Worm (Caenorhabditis elegans) whole organism, late embryonic: ENCODE results near the gene polk-1.

ENCODE experiments used
- ceh-19 ChIP-seq: fragments of 200-800 bp; sonication (Bioruptor generic); optimal IDR thresholded peaks from 2 replicates; lab custom pipeline; 2018; ENCODE audit warnings: mild to moderate bottlenecking, missing genetic modification characterization, missing compliant biosample characterization
- pag-3 ChIP-seq: sonication (generic microtip); optimal IDR thresholded peaks from 2 replicates; lab custom pipeline; 2016; ENCODE audit warnings: missing compliant biosample characterization, missing genetic modification characterization, borderline replicate concordance
- zip-5 ChIP-seq: sonication (generic microtip); optimal IDR thresholded peaks from 2 replicates; lab custom pipeline; 2016; ENCODE audit warnings: missing genetic modification characterization, missing compliant biosample characterization

- no peak for TF ChIP-seq pag-3
- no peak for TF ChIP-seq ceh-19 (GFP tag; lab: Kevin White, UChicago)
- TF ChIP-seq zip-5 (tag; lab: Kevin White, UChicago), result no peak
Measured at ce11 chrIII:8621982-8622381, 6.4 kb downstream of the polk-1 start.
